Fruit fly (Drosophila melanogaster) whole organism, embryonic: Measurements from ENCODE around the gene CG33795.
A peak's percentile ranks its signal among the peaks of the same experiment; 100 is the strongest.

ENCODE experiments used
- Atf3 ChIP-seq: fragments of 200-800 bp; sonication (Bioruptor generic); optimal IDR thresholded peaks from 3 replicates; lab custom pipeline; 2016; ENCODE audit warnings: missing biosample characterization, missing genetic modification characterization
- Bgb ChIP-seq: fragments of 200-800 bp; sonication (Bioruptor generic); IDR thresholded peaks from 2 replicates; pipeline ENCODE4 v1.3.6; 2022; ENCODE audit warnings: missing biosample characterization, missing genetic modification characterization; ENCODE audit not compliant: partially characterized antibody
- CG10366 ChIP-seq: fragments of 200-800 bp; sonication (Bioruptor generic); IDR thresholded peaks from 2 replicates; pipeline ENCODE4 v1.3.6; 2022; ENCODE audit warnings: missing biosample characterization, missing genetic modification characterization
- CG11398 ChIP-seq: fragments of 200-800 bp; sonication (Bioruptor generic); optimal IDR thresholded peaks from 2 replicates; lab custom pipeline; 2016; ENCODE audit warnings: missing biosample characterization, missing genetic modification characterization
- CG11456 ChIP-seq: fragments of 200-800 bp; sonication (Bioruptor generic); IDR thresholded peaks from 3 replicates; pipeline ENCODE4 v1.3.6; 2022; ENCODE audit warnings: missing biosample characterization, missing genetic modification characterization
- CG12219 ChIP-seq: fragments of 200-800 bp; sonication (Bioruptor generic); optimal IDR thresholded peaks from 3 replicates; lab custom pipeline; 2018; ENCODE audit warnings: missing biosample characterization, mild to moderate bottlenecking, missing genetic modification characterization
- CG13296 ChIP-seq: fragments of 200-800 bp; sonication (Bioruptor generic); optimal IDR thresholded peaks from 3 replicates; lab custom pipeline; 2018; ENCODE audit warnings: missing biosample characterization, mild to moderate bottlenecking, missing genetic modification characterization
- CG13775 ChIP-seq: fragments of 200-800 bp; sonication (Bioruptor generic); optimal IDR thresholded peaks from 3 replicates; lab custom pipeline; 2017; ENCODE audit warnings: missing biosample characterization, mild to moderate bottlenecking, missing genetic modification characterization
- CG15269 ChIP-seq: fragments of 200-800 bp; sonication (Bioruptor generic); optimal IDR thresholded peaks from 2 replicates; lab custom pipeline; 2018; ENCODE audit warnings: missing biosample characterization, mild to moderate bottlenecking, missing genetic modification characterization, moderate library complexity
- CG1647 ChIP-seq: fragments of 200-800 bp; sonication (Bioruptor generic); optimal IDR thresholded peaks from 3 replicates; lab custom pipeline; 2016; ENCODE audit warnings: missing biosample characterization, missing genetic modification characterization
- CG17359 ChIP-seq: fragments of 200-800 bp; sonication (Bioruptor generic); optimal IDR thresholded peaks from 3 replicates; lab custom pipeline; 2018; ENCODE audit warnings: missing biosample characterization, mild to moderate bottlenecking, missing genetic modification characterization, moderate library complexity
- CG17829 ChIP-seq: fragments of 200-800 bp; optimal IDR thresholded peaks from 2 replicates; lab custom pipeline; 2019; ENCODE audit warnings: missing biosample characterization, mild to moderate bottlenecking, missing genetic modification characterization, moderate library complexity
- CG4617 ChIP-seq: fragments of 200-800 bp; sonication (Bioruptor generic); optimal IDR thresholded peaks from 3 replicates; lab custom pipeline; 2016; ENCODE audit warnings: missing biosample characterization, missing genetic modification characterization, borderline replicate concordance
- CG5245 ChIP-seq: fragments of 200-800 bp; sonication (Bioruptor generic); optimal IDR thresholded peaks from 3 replicates; lab custom pipeline; 2016; ENCODE audit warnings: missing biosample characterization, missing genetic modification characterization
- CG6854 ChIP-seq: fragments of 200-800 bp; sonication (Bioruptor generic); optimal IDR thresholded peaks from 3 replicates; lab custom pipeline; 2017; ENCODE audit warnings: missing biosample characterization, mild to moderate bottlenecking, missing genetic modification characterization
- CG7786 ChIP-seq: fragments of 200-800 bp; sonication (Bioruptor generic); optimal IDR thresholded peaks from 2 replicates; lab custom pipeline; 2016; ENCODE audit warnings: missing biosample characterization, missing genetic modification characterization
- CG7839 ChIP-seq: fragments of 200-800 bp; sonication (Bioruptor generic); optimal IDR thresholded peaks from 3 replicates; lab custom pipeline; 2018; ENCODE audit warnings: missing biosample characterization, mild to moderate bottlenecking, missing genetic modification characterization, moderate library complexity
- CG8281 ChIP-seq: fragments of 200-800 bp; sonication (Bioruptor generic); optimal IDR thresholded peaks from 2 replicates; lab custom pipeline; 2018; ENCODE audit warnings: missing biosample characterization, mild to moderate bottlenecking, missing genetic modification characterization, moderate library complexity
- CG8359 ChIP-seq: fragments of 200-800 bp; sonication (Bioruptor generic); optimal IDR thresholded peaks from 2 replicates; lab custom pipeline; 2017; ENCODE audit warnings: missing biosample characterization, mild to moderate bottlenecking, missing genetic modification characterization, borderline replicate concordance
- CG8478 ChIP-seq: fragments of >200 bp; optimal IDR thresholded peaks from 2 replicates; lab custom pipeline; 2018
- CHES-1-like ChIP-seq: fragments of 200-800 bp; sonication (Bioruptor generic); optimal IDR thresholded peaks from 2 replicates; lab custom pipeline; 2016; ENCODE audit warnings: missing biosample characterization, missing genetic modification characterization
- Doc3 ChIP-seq: fragments of 200-800 bp; sonication (Bioruptor generic); IDR thresholded peaks from 3 replicates; pipeline ENCODE4 v1.3.6; 2022; ENCODE audit warnings: missing biosample characterization, missing genetic modification characterization; ENCODE audit not compliant: partially characterized antibody
- Gsc ChIP-seq: fragments of 200-800 bp; sonication (Bioruptor generic); IDR thresholded peaks from 2 replicates; pipeline ENCODE4 v1.3.6; 2022; ENCODE audit warnings: missing biosample characterization, missing genetic modification characterization
- HHEX ChIP-seq: fragments of 200-800 bp; sonication (Bioruptor generic); optimal IDR thresholded peaks from 3 replicates; lab custom pipeline; 2017; ENCODE audit warnings: missing biosample characterization, mild to moderate bottlenecking, missing genetic modification characterization, missing genetic modification reagents
- Lhr ChIP-seq: fragments of 200-800 bp; sonication (Bioruptor generic); optimal IDR thresholded peaks from 3 replicates; lab custom pipeline; 2017; ENCODE audit warnings: mild to moderate bottlenecking, missing biosample characterization, missing genetic modification reagents, missing genetic modification characterization
- Neu2 ChIP-seq: fragments of 200-800 bp; sonication (Bioruptor generic); optimal IDR thresholded peaks from 3 replicates; lab custom pipeline; 2016; ENCODE audit warnings: missing biosample characterization, missing genetic modification characterization, borderline replicate concordance
- Opbp ChIP-seq: fragments of 200-800 bp; sonication (Bioruptor generic); IDR thresholded peaks from 3 replicates; pipeline ENCODE4 v1.3.6; 2022; ENCODE audit warnings: missing biosample characterization, missing genetic modification characterization; ENCODE audit not compliant: partially characterized antibody
- PHDP ChIP-seq: fragments of 200-800 bp; sonication (Bioruptor generic); optimal IDR thresholded peaks from 3 replicates; lab custom pipeline; 2018; ENCODE audit warnings: missing biosample characterization, mild to moderate bottlenecking, missing genetic modification characterization, moderate library complexity
- TFAM ChIP-seq: fragments of 200-800 bp; sonication (Bioruptor generic); optimal IDR thresholded peaks from 2 replicates; lab custom pipeline; 2017; ENCODE audit warnings: missing biosample characterization, missing genetic modification characterization, inconsistent platforms
- ac ChIP-seq: fragments of 200-800 bp; sonication (Bioruptor generic); optimal IDR thresholded peaks from 3 replicates; lab custom pipeline; 2017; ENCODE audit warnings: missing biosample characterization, mild to moderate bottlenecking, missing genetic modification characterization
- ato ChIP-seq: fragments of 200-800 bp; sonication (Bioruptor generic); IDR thresholded peaks from 2 replicates; pipeline ENCODE4 v1.3.6; 2022; ENCODE audit warnings: missing biosample characterization, missing genetic modification characterization; ENCODE audit not compliant: partially characterized antibody
- eve ChIP-seq, 2 experiments: fragments of >200 bp; optimal IDR thresholded peaks; 2 replicates each; lab custom pipeline; 2017; ENCODE audit warnings: missing biosample characterization in 2 of 2, missing genetic modification characterization in 2 of 2
- gro ChIP-seq: fragments of 200-800 bp; sonication (Bioruptor generic); optimal IDR thresholded peaks from 2 replicates; lab custom pipeline; 2016; ENCODE audit warnings: missing biosample characterization, missing genetic modification characterization
- jigr1 ChIP-seq: fragments of 200-800 bp; sonication (Bioruptor generic); IDR thresholded peaks from 3 replicates; pipeline ENCODE4 v1.3.6; 2022; ENCODE audit warnings: missing biosample characterization, missing genetic modification characterization
- luna ChIP-seq: fragments of 200-800 bp; sonication (Bioruptor generic); optimal IDR thresholded peaks from 2 replicates; lab custom pipeline; 2016; ENCODE audit warnings: missing biosample characterization, missing genetic modification characterization
- mam ChIP-seq: fragments of 200-800 bp; sonication (Bioruptor generic); optimal IDR thresholded peaks from 3 replicates; lab custom pipeline; 2016; ENCODE audit warnings: missing biosample characterization, missing genetic modification characterization
- nau ChIP-seq: fragments of 200-800 bp; sonication (Bioruptor generic); optimal IDR thresholded peaks from 3 replicates; lab custom pipeline; 2017; ENCODE audit warnings: missing biosample characterization, mild to moderate bottlenecking, missing genetic modification characterization, missing genetic modification reagents
- pan ChIP-seq, 4 experiments: fragments of >200 bp in 3 of 4; fragments of 200-800 bp in 1 of 4; sonication (Bioruptor generic) in 1 of 4; optimal IDR thresholded peaks in 3 of 4; IDR thresholded peaks in 1 of 4; 2 replicates each; pipeline versions ENCODE4 v1.3.6 to Lab custom; 2017 to 2022; ENCODE audit warnings: missing biosample characterization in 2 of 4, missing genetic modification characterization in 2 of 4, mixed read lengths in 1 of 4
- ranshi ChIP-seq: fragments of 200-800 bp; sonication (Bioruptor generic); IDR thresholded peaks from 2 replicates; pipeline ENCODE4 v1.3.6; 2022; ENCODE audit warnings: missing biosample characterization, missing genetic modification characterization
- run ChIP-seq: fragments of 200-800 bp; sonication (Bioruptor generic); optimal IDR thresholded peaks from 3 replicates; lab custom pipeline; 2018; ENCODE audit warnings: missing biosample characterization, mild to moderate bottlenecking, missing genetic modification characterization
- sens ChIP-seq: fragments of 200-800 bp; sonication (Bioruptor generic); peaks from one replicate; lab custom pipeline; 2016; ENCODE audit warnings: missing biosample characterization, missing genetic modification characterization
- shn ChIP-seq: fragments of 200-800 bp; sonication (Bioruptor generic); optimal IDR thresholded peaks from 3 replicates; lab custom pipeline; 2016; ENCODE audit warnings: missing biosample characterization, missing genetic modification characterization
- so ChIP-seq: fragments of 200-800 bp; sonication (Bioruptor generic); IDR thresholded peaks from 3 replicates; pipeline ENCODE4 v1.3.6; 2022; ENCODE audit warnings: missing biosample characterization, missing genetic modification characterization
- stc ChIP-seq: fragments of 200-800 bp; sonication (Bioruptor generic); IDR thresholded peaks from 2 replicates; pipeline ENCODE4 v1.3.6; 2022; ENCODE audit warnings: missing biosample characterization, missing genetic modification characterization
- tap ChIP-seq: fragments of 200-800 bp; optimal IDR thresholded peaks from 3 replicates; lab custom pipeline; 2019; ENCODE audit warnings: missing biosample characterization, mild to moderate bottlenecking, missing genetic modification characterization, moderate library complexity
- tio ChIP-seq: fragments of 200-800 bp; sonication (Bioruptor generic); optimal IDR thresholded peaks from 2 replicates; lab custom pipeline; 2017; ENCODE audit warnings: missing biosample characterization, missing genetic modification characterization, inconsistent platforms
- trem ChIP-seq: fragments of 200-800 bp; optimal IDR thresholded peaks from 3 replicates; lab custom pipeline; 2019; ENCODE audit warnings: missing biosample characterization, mild to moderate bottlenecking, missing genetic modification characterization, moderate library complexity
- tup ChIP-seq: fragments of 200-800 bp; sonication (Bioruptor generic); optimal IDR thresholded peaks from 2 replicates; lab custom pipeline; 2016; ENCODE audit warnings: missing biosample characterization, mild to moderate bottlenecking, missing genetic modification characterization, moderate library complexity
- zen2 ChIP-seq: fragments of 200-800 bp; sonication (Bioruptor generic); IDR thresholded peaks from 3 replicates; pipeline ENCODE4 v1.3.6; 2022; ENCODE audit warnings: missing biosample characterization, missing genetic modification characterization; ENCODE audit not compliant: partially characterized antibody

Gene CG33795

dm6 chr3L:16128481-16128972 lies 42.7 kb downstream of the CG33795 start, which contains the start of gene Pgm1 (continued):
- TF ChIP-seq pan (optimal IDR thresholded peaks at IDR 0.05; lab: Kevin White, UChicago): no peak
- peak in 1 of 2 experiments; percentile 85 for TF ChIP-seq pan (GFP tag; optimal IDR thresholded peaks at IDR 0.05 in 1 of 2, IDR thresholded peaks at IDR 0.05 in 1 of 2)
- no peak for TF ChIP-seq Opbp (GFP tag; lab: Robert Waterston, UW)
- TF ChIP-seq CG10366: peak; percentile 77
- peak; percentile 82 for TF ChIP-seq CG11456
- no peak for TF ChIP-seq CG8478 (lab: Kevin White, UChicago)
- peak; percentile 74 for TF ChIP-seq tup
- peak; percentile 75 for TF ChIP-seq CG17359 (tag; lab: Kevin White, UChicago)
- no peak for TF ChIP-seq ato
- peak; percentile 92 for TF ChIP-seq CG7786 (GFP tag; lab: Kevin White, UChicago)
- TF ChIP-seq CG12219 (GFP tag; lab: Kevin White, UChicago): peak; percentile 84
- TF ChIP-seq stc: peak; percentile 72
- no peak for TF ChIP-seq CG8281
- TF ChIP-seq trem (tag; lab: Kevin White, UChicago): peak; percentile 54
- TF ChIP-seq tap (tag; lab: Kevin White, UChicago): no peak
- TF ChIP-seq CG8359 (GFP tag; lab: Kevin White, UChicago): peak; percentile 37
- TF ChIP-seq Lhr (GFP tag; lab: Kevin White, UChicago): no peak
- no peak for TF ChIP-seq eve (GFP tag; optimal IDR thresholded peaks at IDR 0.05; lab: Kevin White, UChicago)
- peak; percentile 96 for TF ChIP-seq shn (GFP tag; lab: Kevin White, UChicago)
- TF ChIP-seq CG6854 (GFP tag; lab: Kevin White, UChicago): peak; percentile 72
- TF ChIP-seq tio (GFP tag; lab: Kevin White, UChicago): peak; percentile 53
- TF ChIP-seq CG17829 (tag; lab: Kevin White, UChicago): peak; percentile 80
- peak; percentile 89 for TF ChIP-seq luna (GFP tag; lab: Kevin White, UChicago)
- TF ChIP-seq Gsc: peak; percentile 54; the same call in 1 of the 2 replicates
- TF ChIP-seq jigr1 (GFP tag; lab: Robert Waterston, UW): peak; percentile 55; the same call in 1 of the 3 replicates
- TF ChIP-seq so (GFP tag; lab: Robert Waterston, UW): peak; percentile 67; the same call in 1 of the 3 replicates
- no peak for TF ChIP-seq Bgb (GFP tag; lab: Robert Waterston, UW)
- no peak for TF ChIP-seq nau
- peak; percentile 87 for TF ChIP-seq CG11398 (GFP tag; lab: Kevin White, UChicago)
- TF ChIP-seq sens (GFP tag; lab: Kevin White, UChicago): peak; percentile 99
- peak; percentile 84 for TF ChIP-seq CG7839 (tag; lab: Kevin White, UChicago)
- peak; percentile 9 for TF ChIP-seq TFAM
- peak; percentile 69 for TF ChIP-seq CG5245 (GFP tag; lab: Kevin White, UChicago)
- TF ChIP-seq HHEX (GFP tag; lab: Kevin White, UChicago): peak; percentile 84
- TF ChIP-seq CG13775 (GFP tag; lab: Kevin White, UChicago): peak; percentile 67
- TF ChIP-seq CG13296 (GFP tag; lab: Kevin White, UChicago): peak; percentile 86
- TF ChIP-seq run (tag; lab: Kevin White, UChicago): peak; percentile 78
- peak; percentile 95 for TF ChIP-seq CHES-1-like
- peak; percentile 86 for TF ChIP-seq PHDP (tag; lab: Kevin White, UChicago)
- peak; percentile 90 for TF ChIP-seq mam (GFP tag; lab: Kevin White, UChicago)
- TF ChIP-seq Neu2 (GFP tag; lab: Kevin White, UChicago): peak; percentile 73
- TF ChIP-seq zen2 (GFP tag; lab: Robert Waterston, UW): no peak
- peak; percentile 94 for TF ChIP-seq gro (GFP tag; lab: Kevin White, UChicago)
- TF ChIP-seq Atf3 (GFP tag; lab: Kevin White, UChicago): peak; percentile 74
- TF ChIP-seq Doc3 (GFP tag; lab: Robert Waterston, UW): no peak
- TF ChIP-seq CG15269 (tag; lab: Kevin White, UChicago): no peak
- TF ChIP-seq ac (GFP tag; lab: Kevin White, UChicago): peak; percentile 69
- TF ChIP-seq CG1647: peak; percentile 61
- TF ChIP-seq ranshi (GFP tag; lab: Robert Waterston, UW): peak; percentile 66; the same call in 1 of the 2 replicates
- TF ChIP-seq CG4617 (GFP tag; lab: Kevin White, UChicago): peak; percentile 84
